Worm (Caenorhabditis elegans): ENCODE results near the gene snn-1.

Gene snn-1

DNA sequence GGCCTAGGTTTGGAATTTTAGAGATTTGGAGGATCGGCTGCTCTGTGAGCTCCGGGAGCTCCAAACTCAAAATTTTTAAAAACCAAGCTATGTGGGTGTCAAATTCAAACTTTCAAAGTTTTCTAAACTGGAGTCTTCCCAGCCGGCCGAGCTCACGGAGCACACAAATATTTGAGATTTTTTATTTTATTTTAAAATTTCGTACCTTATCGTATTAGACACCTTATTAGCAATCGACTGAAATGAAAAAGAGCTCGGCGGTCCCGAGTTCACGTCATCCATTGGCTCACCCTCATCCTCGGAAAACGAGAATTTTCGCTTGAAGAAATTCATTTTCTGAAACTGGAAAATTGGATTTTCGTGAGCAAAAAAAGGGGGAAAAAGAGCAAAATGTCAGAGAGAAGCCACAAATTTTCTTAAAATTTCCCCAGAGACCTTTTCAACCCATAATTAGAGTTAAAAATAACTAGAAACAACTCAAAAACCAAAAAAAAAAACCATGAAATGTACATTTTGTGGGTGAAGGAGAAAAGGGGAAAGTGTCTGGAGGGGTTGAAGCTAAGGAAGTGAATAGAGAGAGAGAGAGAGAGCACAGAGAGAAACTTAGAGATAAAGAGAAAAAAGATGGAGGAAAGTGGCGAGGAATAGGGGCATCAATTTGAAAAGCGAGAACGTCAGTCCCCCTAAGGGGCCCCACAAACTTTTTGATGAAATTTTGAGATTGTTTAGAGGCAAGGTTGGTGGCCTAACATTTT lies at the start of gene snn-1:
snn-1 (minus strand) TSS at position 355 of the 755 bp plus-strand sequence.
- no peak for TF ChIP-seq unc-62 (GFP tag; optimal IDR thresholded peaks at IDR 0.05)

DNA sequence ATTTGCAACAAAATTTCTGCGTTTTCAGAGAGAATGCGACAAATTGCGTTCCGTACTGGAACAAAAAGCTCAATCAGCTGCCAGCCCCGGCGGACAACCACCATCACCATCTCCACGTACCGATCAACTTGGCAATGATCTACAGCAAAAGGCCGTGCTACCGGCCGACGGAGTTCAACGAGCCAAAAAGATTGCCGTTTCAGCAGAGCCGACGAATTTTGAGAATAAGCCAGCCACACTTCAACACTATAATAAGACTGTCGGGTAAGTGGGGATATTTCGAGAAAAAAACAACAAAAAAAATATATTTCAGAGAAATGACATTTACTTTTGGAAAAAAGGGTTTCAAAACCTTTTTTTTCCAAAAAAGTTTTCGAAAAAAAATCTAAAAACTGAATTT lies 47.7 kb upstream of the snn-1 start:
- TF ChIP-seq unc-62 (GFP tag; optimal IDR thresholded peaks at IDR 0.05), result no peak

- TF ChIP-seq unc-62 (GFP tag; optimal IDR thresholded peaks at IDR 0.05), result no peak
These were observed 46.0 kb upstream of the snn-1 start for ce11 chrIV:1860965-1861364.

ce11 chrIV:1859365-1859982 lies 44.6 kb upstream of the snn-1 start:
- TF ChIP-seq unc-62 (GFP tag; optimal IDR thresholded peaks at IDR 0.05), result no peak

- no peak for TF ChIP-seq unc-62 (GFP tag; optimal IDR thresholded peaks at IDR 0.05)
These were observed 43.0 kb upstream of the snn-1 start for ce11 chrIV:1857866-1858271.

ce11 chrIV:1853934-1854438 lies 39.1 kb upstream of the snn-1 start:
- TF ChIP-seq unc-62 (GFP tag; optimal IDR thresholded peaks at IDR 0.05), result no peak

ce11 chrIV:1847912-1848311 lies 33.0 kb upstream of the snn-1 start, which contains the start of gene egl-4:
Gene egl-4 (plus strand): TSS chrIV:1848071.
- TF ChIP-seq unc-62 (GFP tag; optimal IDR thresholded peaks at IDR 0.05), result no peak

DNA sequence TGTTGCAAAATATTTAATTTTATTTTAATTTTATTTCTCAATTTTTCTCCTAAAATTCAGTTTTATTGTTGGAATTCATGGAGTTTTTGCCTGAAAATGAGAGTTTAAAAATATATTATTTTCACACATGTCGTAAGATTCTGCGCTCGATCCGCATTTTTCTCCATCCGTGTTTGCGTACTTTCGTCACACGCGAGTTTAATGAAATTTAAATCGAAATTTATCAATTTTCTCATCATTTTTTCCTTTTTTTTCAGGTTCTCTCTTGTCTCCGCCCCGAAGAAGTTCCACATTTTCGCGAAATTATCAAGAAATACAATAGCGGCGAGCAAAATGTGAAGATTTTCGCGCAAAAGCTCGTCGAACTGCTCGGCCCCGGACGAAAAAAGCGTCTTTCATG lies 31.5 kb upstream of the snn-1 start:
- no peak for TF ChIP-seq unc-62 (GFP tag; optimal IDR thresholded peaks at IDR 0.05)

DNA sequence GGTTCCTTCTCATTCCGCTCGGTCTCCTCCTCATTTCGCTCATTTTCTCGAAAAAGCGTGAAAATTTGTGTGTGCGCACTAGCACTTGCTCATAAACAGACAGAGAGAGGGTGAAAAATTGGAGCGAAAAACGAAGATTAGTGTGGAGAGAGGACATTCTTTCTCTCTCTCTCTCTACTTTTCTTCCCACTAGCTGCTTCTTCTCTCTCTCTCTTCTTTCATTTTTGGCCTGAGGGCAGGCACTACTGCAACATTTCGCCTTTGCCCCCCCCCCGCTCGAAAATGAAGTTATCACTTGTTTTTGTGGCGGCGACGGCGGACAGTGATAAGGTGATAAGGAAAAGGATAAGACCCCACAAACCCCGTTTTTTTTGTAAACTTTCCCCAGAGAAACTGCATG lies 30.1 kb upstream of the snn-1 start:
- TF ChIP-seq unc-62 (GFP tag; optimal IDR thresholded peaks at IDR 0.05), result no peak

DNA sequence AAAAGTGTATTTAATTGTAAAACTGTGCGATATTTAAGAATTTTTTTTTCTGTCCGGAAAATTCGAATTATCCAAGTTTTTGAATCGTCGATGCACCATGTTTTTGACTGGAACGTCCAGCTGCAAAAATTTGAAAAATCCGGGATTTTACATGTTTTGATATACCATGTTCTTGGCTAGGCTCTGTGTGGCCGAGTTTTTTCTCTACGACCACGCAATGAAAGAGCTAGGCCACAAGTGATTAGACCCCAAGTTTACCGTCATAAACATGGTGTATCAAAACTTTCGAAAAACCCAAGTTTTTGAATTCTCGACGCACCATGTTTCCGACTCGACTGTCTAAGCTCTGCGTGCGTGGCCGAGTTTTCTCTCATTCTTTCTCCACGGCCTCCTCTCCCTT lies 29.7 kb upstream of the snn-1 start:
- no peak for TF ChIP-seq unc-62 (GFP tag; optimal IDR thresholded peaks at IDR 0.05)

ce11 chrIV:1843611-1844010 lies 28.7 kb upstream of the snn-1 start:
- no peak for TF ChIP-seq unc-62 (GFP tag; optimal IDR thresholded peaks at IDR 0.05)

- no peak for TF ChIP-seq unc-62 (GFP tag; optimal IDR thresholded peaks at IDR 0.05)
These were observed 27.4 kb upstream of the snn-1 start for ce11 chrIV:1842314-1842713.

ce11 chrIV:1838583-1838982 lies 23.7 kb upstream of the snn-1 start:
- no peak for TF ChIP-seq unc-62 (GFP tag; optimal IDR thresholded peaks at IDR 0.05)

DNA sequence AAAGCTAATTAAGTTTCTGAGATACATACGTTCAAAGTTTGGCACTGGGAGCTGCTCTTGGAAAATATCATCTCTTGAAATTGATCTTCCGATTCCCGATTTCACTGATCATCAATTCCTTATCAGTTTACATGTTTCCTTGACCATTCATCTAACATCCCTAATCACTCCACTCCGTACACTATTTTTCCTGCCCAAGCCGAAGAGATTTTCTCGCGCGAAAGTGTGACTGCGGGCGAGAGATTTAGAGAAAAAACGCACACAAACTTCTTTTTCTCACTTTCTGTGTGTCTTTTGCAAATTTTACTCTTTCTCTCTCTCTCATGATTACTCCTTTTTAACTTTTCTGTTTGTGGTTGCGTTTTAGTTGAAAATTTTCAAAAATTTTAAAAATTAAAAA lies 22.2 kb upstream of the snn-1 start:
- TF ChIP-seq unc-62 (GFP tag; optimal IDR thresholded peaks at IDR 0.05), result no peak

DNA sequence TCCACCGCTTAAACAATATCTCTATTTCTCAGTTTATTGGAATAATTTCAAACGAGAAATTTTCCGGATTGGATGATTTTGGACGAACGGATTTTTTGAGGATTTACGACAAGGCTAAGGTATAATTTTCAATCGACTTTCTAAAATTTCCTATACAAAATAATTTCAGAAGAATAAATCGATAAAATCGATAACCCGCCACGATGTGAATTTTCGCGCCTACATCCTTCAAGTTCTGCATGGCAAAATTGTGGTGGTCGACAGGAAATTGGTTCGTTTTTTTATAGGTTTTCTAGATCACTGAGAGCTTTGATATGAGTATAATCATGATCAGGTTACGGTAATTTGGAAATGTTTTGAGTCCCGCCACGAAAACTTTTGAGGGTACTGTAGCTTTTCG lies 20.1 kb upstream of the snn-1 start:
- no peak for TF ChIP-seq unc-62 (GFP tag; optimal IDR thresholded peaks at IDR 0.05)

DNA sequence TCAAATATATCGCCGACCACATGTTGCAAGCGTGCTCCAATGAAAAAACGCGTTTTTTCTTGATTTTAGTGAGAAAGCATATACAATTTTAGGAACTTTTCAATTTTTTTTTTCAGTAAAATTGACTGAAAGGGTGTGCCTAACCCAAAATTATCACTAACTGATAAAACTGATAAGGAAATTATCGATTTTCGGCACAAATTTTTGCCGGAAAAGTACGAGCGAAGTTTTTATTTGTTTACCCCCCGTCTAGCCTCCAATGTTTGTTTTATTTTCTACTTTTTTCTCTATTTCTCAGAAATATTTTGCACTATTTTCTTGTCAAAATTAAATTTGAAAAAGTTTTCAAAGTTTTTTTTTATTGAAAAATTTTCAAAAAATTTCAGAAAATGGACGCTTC lies 19.3 kb upstream of the snn-1 start, which contains the start of gene ccm-2:
ccm-2 (plus strand) TSS at position 387 of the 400 bp plus-strand sequence.
- TF ChIP-seq unc-62 (GFP tag; optimal IDR thresholded peaks at IDR 0.05), result no peak

ce11 chrIV:1833115-1833514 lies 18.2 kb upstream of the snn-1 start:
- no peak for TF ChIP-seq unc-62 (GFP tag; optimal IDR thresholded peaks at IDR 0.05)

Measured in whole organism, dauer.